Fruit fly (Drosophila melanogaster) whole organism, embryonic: ENCODE measurements around the gene CG6126.

Experiments
- Abd-B ChIP-seq: fragments of 200-800 bp; sonication (Bioruptor generic); optimal IDR thresholded peaks from 2 replicates; lab custom pipeline; 2018; ENCODE audit warnings: missing biosample characterization, mild to moderate bottlenecking, missing genetic modification characterization, moderate library complexity
- CG10462 ChIP-seq: fragments of 200-800 bp; sonication (Bioruptor generic); optimal IDR thresholded peaks from 2 replicates; lab custom pipeline; 2016; ENCODE audit warnings: missing biosample characterization, missing genetic modification characterization
- CG10654 ChIP-seq: fragments of 200-800 bp; sonication (Bioruptor generic); optimal IDR thresholded peaks from 2 replicates; lab custom pipeline; 2016; ENCODE audit warnings: missing biosample characterization, missing genetic modification characterization
- CG12299 ChIP-seq: fragments of 200-800 bp; sonication (Bioruptor generic); optimal IDR thresholded peaks from 2 replicates; lab custom pipeline; 2018; ENCODE audit warnings: missing biosample characterization, mild to moderate bottlenecking, missing genetic modification characterization
- CG12659 ChIP-seq: fragments of 200-800 bp; sonication (Bioruptor generic); optimal IDR thresholded peaks from 3 replicates; lab custom pipeline; 2017; ENCODE audit warnings: mild to moderate bottlenecking, missing biosample characterization, missing genetic modification reagents, missing genetic modification characterization
- CG13287 ChIP-seq: fragments of 200-800 bp; sonication (Bioruptor generic); IDR thresholded peaks from 2 replicates; pipeline ENCODE4 v1.3.6; 2022; ENCODE audit warnings: missing biosample characterization, missing genetic modification characterization; ENCODE audit not compliant: partially characterized antibody
- CG14710 ChIP-seq: fragments of 200-800 bp; sonication (Bioruptor generic); optimal IDR thresholded peaks from 3 replicates; lab custom pipeline; 2019; ENCODE audit warnings: missing biosample characterization, mild to moderate bottlenecking, missing genetic modification characterization, moderate library complexity
- CG14860 ChIP-seq: fragments of 200-800 bp; sonication (Bioruptor generic); IDR thresholded peaks from 3 replicates; pipeline ENCODE4 v1.3.6; 2022; ENCODE audit warnings: missing biosample characterization, missing genetic modification characterization; ENCODE audit not compliant: partially characterized antibody
- CG16863 ChIP-seq: fragments of 200-800 bp; sonication (Bioruptor generic); optimal IDR thresholded peaks from 3 replicates; lab custom pipeline; 2016; ENCODE audit warnings: missing biosample characterization, missing genetic modification characterization
- CG17802 ChIP-seq: fragments of 200-800 bp; sonication (Bioruptor generic); optimal IDR thresholded peaks from 2 replicates; lab custom pipeline; 2018; ENCODE audit warnings: missing biosample characterization, mild to moderate bottlenecking, missing genetic modification characterization, moderate library complexity
- CG30403 ChIP-seq: fragments of 200-800 bp; sonication (Bioruptor generic); optimal IDR thresholded peaks from 3 replicates; lab custom pipeline; 2016; ENCODE audit warnings: missing biosample characterization, missing genetic modification characterization
- CG32772 ChIP-seq: fragments of 200-800 bp; sonication (Bioruptor generic); IDR thresholded peaks from 2 replicates; pipeline ENCODE4 v1.3.6; 2022; ENCODE audit warnings: missing biosample characterization, missing genetic modification characterization
- CG3281 ChIP-seq: fragments of 200-800 bp; sonication (Bioruptor generic); optimal IDR thresholded peaks from 3 replicates; lab custom pipeline; 2017; ENCODE audit warnings: missing biosample characterization, mild to moderate bottlenecking, missing genetic modification characterization
- CG34422 ChIP-seq: fragments of 200-800 bp; sonication (Bioruptor generic); IDR thresholded peaks from 3 replicates; pipeline ENCODE4 v1.3.6; 2022; ENCODE audit warnings: missing biosample characterization, missing genetic modification characterization
- CG4820 ChIP-seq: fragments of 200-800 bp; sonication (Bioruptor generic); optimal IDR thresholded peaks from 3 replicates; lab custom pipeline; 2016; ENCODE audit warnings: missing biosample characterization, missing genetic modification characterization
- CG7839 ChIP-seq: fragments of 200-800 bp; sonication (Bioruptor generic); optimal IDR thresholded peaks from 3 replicates; lab custom pipeline; 2018; ENCODE audit warnings: missing biosample characterization, mild to moderate bottlenecking, missing genetic modification characterization, moderate library complexity
- CG7987 ChIP-seq: fragments of 200-800 bp; sonication (Bioruptor generic); optimal IDR thresholded peaks from 2 replicates; lab custom pipeline; 2018; ENCODE audit warnings: missing biosample characterization, mild to moderate bottlenecking, missing genetic modification characterization, moderate library complexity
- CG8924 ChIP-seq: fragments of 200-800 bp; optimal IDR thresholded peaks from 3 replicates; lab custom pipeline; 2019; ENCODE audit warnings: missing biosample characterization, mild to moderate bottlenecking, missing genetic modification characterization, moderate library complexity
- CG9932 ChIP-seq: fragments of 200-800 bp; sonication (Bioruptor generic); IDR thresholded peaks from 2 replicates; pipeline ENCODE4 v1.3.6; 2022; ENCODE audit warnings: missing biosample characterization, missing genetic modification characterization
- Dbx ChIP-seq: fragments of 200-800 bp; sonication (Bioruptor generic); IDR thresholded peaks from 3 replicates; pipeline ENCODE4 v1.3.6; 2022; ENCODE audit warnings: missing biosample characterization, missing genetic modification characterization
- Deaf1 ChIP-seq: fragments of 200-800 bp; optimal IDR thresholded peaks from 3 replicates; lab custom pipeline; 2019; ENCODE audit warnings: missing biosample characterization, mild to moderate bottlenecking, missing genetic modification characterization, moderate library complexity
- Dip2 ChIP-seq: fragments of 200-800 bp; sonication (Bioruptor generic); IDR thresholded peaks from 2 replicates; pipeline ENCODE4 v1.3.6; 2022; ENCODE audit warnings: missing biosample characterization, missing genetic modification characterization
- Dip3 ChIP-seq: fragments of 200-800 bp; sonication (Bioruptor generic); optimal IDR thresholded peaks from 3 replicates; lab custom pipeline; 2016; ENCODE audit warnings: missing biosample characterization, missing genetic modification characterization
- Ets97D ChIP-seq: fragments of 200-800 bp; sonication (Bioruptor generic); optimal IDR thresholded peaks from 3 replicates; lab custom pipeline; 2016; ENCODE audit warnings: missing biosample characterization, missing genetic modification characterization
- H2.0 ChIP-seq: fragments of 200-800 bp; sonication (Bioruptor generic); IDR thresholded peaks from 2 replicates; pipeline ENCODE4 v1.3.6; 2022; ENCODE audit warnings: missing biosample characterization, missing genetic modification characterization
- Hmx ChIP-seq: fragments of 200-800 bp; sonication (Bioruptor generic); optimal IDR thresholded peaks from 2 replicates; lab custom pipeline; 2016; ENCODE audit warnings: missing biosample characterization, missing genetic modification characterization
- Hr39 ChIP-seq: fragments of >200 bp; optimal IDR thresholded peaks from 2 replicates; lab custom pipeline; 2017
- Meics ChIP-seq: fragments of 200-800 bp; sonication (Bioruptor generic); optimal IDR thresholded peaks from 2 replicates; lab custom pipeline; 2017; ENCODE audit warnings: missing biosample characterization, mild to moderate bottlenecking, missing genetic modification characterization
- NC2α ChIP-seq: fragments of 200-800 bp; sonication (Bioruptor generic); optimal IDR thresholded peaks from 2 replicates; lab custom pipeline; 2016; ENCODE audit warnings: missing biosample characterization, missing genetic modification characterization
- NFAT ChIP-seq: fragments of 200-800 bp; sonication (Bioruptor generic); IDR thresholded peaks from 2 replicates; pipeline ENCODE4 v1.3.6; 2022; ENCODE audit warnings: missing biosample characterization, missing genetic modification characterization
- Nf-YA ChIP-seq: fragments of 200-800 bp; sonication (Bioruptor generic); IDR thresholded peaks from 2 replicates; pipeline ENCODE4 v1.3.6; 2022; ENCODE audit warnings: missing biosample characterization, missing genetic modification characterization
- Opbp ChIP-seq: fragments of 200-800 bp; sonication (Bioruptor generic); IDR thresholded peaks from 3 replicates; pipeline ENCODE4 v1.3.6; 2022; ENCODE audit warnings: missing biosample characterization, missing genetic modification characterization; ENCODE audit not compliant: partially characterized antibody
- Pdp1 ChIP-seq, 2 experiments: fragments of 200-800 bp; sonication (Bioruptor generic); optimal IDR thresholded peaks; 3 replicates each; lab custom pipeline; 2016; ENCODE audit warnings: missing biosample characterization in 2 of 2, missing genetic modification characterization in 2 of 2, mild to moderate bottlenecking in 1 of 2, moderate library complexity in 1 of 2
- Usf ChIP-seq: fragments of 200-800 bp; sonication (Bioruptor generic); optimal IDR thresholded peaks from 2 replicates; lab custom pipeline; 2017; ENCODE audit warnings: missing genotype, missing biosample characterization, missing genetic modification characterization
- ase ChIP-seq: fragments of 200-800 bp; sonication (Bioruptor generic); IDR thresholded peaks from 3 replicates; pipeline ENCODE4 v1.3.6; 2022; ENCODE audit warnings: missing biosample characterization, missing genetic modification characterization
- corto ChIP-seq: fragments of 200-800 bp; sonication (Bioruptor generic); optimal IDR thresholded peaks from 2 replicates; lab custom pipeline; 2016; ENCODE audit warnings: missing biosample characterization, mild to moderate bottlenecking, missing genetic modification characterization, moderate library complexity
- crp ChIP-seq, 2 experiments: fragments of 200-800 bp; sonication (Bioruptor generic); optimal IDR thresholded peaks; 2 replicates in 1 of 2; 3 replicates in 1 of 2; lab custom pipeline; 2017; ENCODE audit warnings: missing biosample characterization in 2 of 2, missing genetic modification characterization in 2 of 2, mild to moderate bottlenecking in 1 of 2, moderate library complexity in 1 of 2
- dpn ChIP-seq, 2 experiments: fragments of 200-800 bp; sonication (Bioruptor generic); optimal IDR thresholded peaks; 3 replicates each; lab custom pipeline; 2016; ENCODE audit warnings: missing biosample characterization in 2 of 2, missing genetic modification characterization in 2 of 2
- emc ChIP-seq: fragments of 200-800 bp; sonication (Bioruptor generic); optimal IDR thresholded peaks from 2 replicates; lab custom pipeline; 2016; ENCODE audit warnings: missing biosample characterization, missing genetic modification characterization
- eve ChIP-seq, 2 experiments: fragments of >200 bp; optimal IDR thresholded peaks; 2 replicates each; lab custom pipeline; 2017; ENCODE audit warnings: missing biosample characterization in 2 of 2, missing genetic modification characterization in 2 of 2
- ftz-f1 ChIP-seq: fragments of 200-800 bp; sonication (Bioruptor generic); optimal IDR thresholded peaks from 2 replicates; lab custom pipeline; 2016; ENCODE audit warnings: missing biosample characterization, missing genetic modification characterization
- fu2 ChIP-seq: fragments of 200-800 bp; sonication (Bioruptor generic); optimal IDR thresholded peaks from 2 replicates; lab custom pipeline; 2016; ENCODE audit warnings: missing biosample characterization, missing genetic modification characterization
- gt ChIP-seq: fragments of 200-800 bp; sonication (Bioruptor generic); IDR thresholded peaks from 2 replicates; pipeline ENCODE4 v1.3.6; 2022; ENCODE audit warnings: missing biosample characterization, missing genetic modification characterization
- lilli ChIP-seq: fragments of 200-800 bp; sonication (Bioruptor generic); optimal IDR thresholded peaks from 3 replicates; lab custom pipeline; 2016; ENCODE audit warnings: missing biosample characterization, missing genetic modification characterization
- nau ChIP-seq: fragments of 200-800 bp; sonication (Bioruptor generic); optimal IDR thresholded peaks from 3 replicates; lab custom pipeline; 2017; ENCODE audit warnings: missing biosample characterization, mild to moderate bottlenecking, missing genetic modification characterization, missing genetic modification reagents
- nom ChIP-seq: fragments of 200-800 bp; sonication (Bioruptor generic); optimal IDR thresholded peaks from 2 replicates; lab custom pipeline; 2017; ENCODE audit warnings: missing biosample characterization, missing genetic modification characterization, mild to moderate bottlenecking, moderate library complexity, missing genetic modification reagents
- pnt ChIP-seq: fragments of 200-800 bp; sonication (Bioruptor generic); optimal IDR thresholded peaks from 3 replicates; lab custom pipeline; 2016; ENCODE audit warnings: missing biosample characterization, missing genetic modification characterization
- psq ChIP-seq: fragments of 200-800 bp; sonication (Bioruptor generic); optimal IDR thresholded peaks from 2 replicates; lab custom pipeline; 2017; ENCODE audit warnings: missing biosample characterization, missing genetic modification characterization
- row ChIP-seq: fragments of 200-800 bp; sonication (Bioruptor generic); IDR thresholded peaks from 3 replicates; pipeline ENCODE4 v1.3.6; 2022; ENCODE audit warnings: missing biosample characterization, missing genetic modification characterization
- slbo ChIP-seq: fragments of 200-800 bp; sonication (Bioruptor generic); IDR thresholded peaks from 2 replicates; pipeline ENCODE4 v1.3.6; 2022; ENCODE audit warnings: missing biosample characterization, missing genetic modification characterization
- tin ChIP-seq: fragments of 200-800 bp; sonication (Bioruptor generic); optimal IDR thresholded peaks from 3 replicates; lab custom pipeline; 2016; ENCODE audit warnings: missing biosample characterization, missing genetic modification characterization
- tll ChIP-seq, 2 experiments: fragments of 200-800 bp in 1 of 2; fragments of >200 bp in 1 of 2; sonication (Bioruptor generic) in 1 of 2; optimal IDR thresholded peaks; 2 replicates each; lab custom pipeline; 2017 to 2019; ENCODE audit warnings: missing biosample characterization in 2 of 2, missing genetic modification characterization in 2 of 2, mild to moderate bottlenecking in 1 of 2, moderate library complexity in 1 of 2
- yki ChIP-seq: fragments of >200 bp; optimal IDR thresholded peaks from 3 replicates; lab custom pipeline; 2018

CG6126 gene

DNA sequence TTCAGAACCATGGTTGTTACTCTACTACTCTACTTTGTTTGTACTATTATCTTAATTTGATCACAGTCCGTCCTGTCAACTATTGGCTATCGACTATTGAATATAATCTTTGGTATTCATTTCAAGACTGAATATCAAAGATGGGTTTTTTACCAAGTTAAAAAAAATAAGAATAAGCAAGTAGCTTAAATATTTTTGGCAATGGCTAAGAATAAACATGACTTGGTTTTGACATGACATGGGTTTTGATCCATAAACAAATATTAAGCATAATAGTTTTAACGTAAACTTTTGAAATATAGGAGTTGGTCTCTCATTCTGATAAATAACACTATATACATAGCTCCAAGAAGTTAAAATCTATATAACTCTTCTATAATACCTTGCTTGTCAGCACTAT, 38.9 kb upstream of the CG6126 start (continued):
- TF ChIP-seq tin (GFP tag; lab: Kevin White, UChicago) (no peak), CG4820 (no peak), CG7839 (tag; lab: Kevin White, UChicago) (peak; percentile 49), Ets97D (no peak), crp (GFP tag; optimal IDR thresholded peaks at IDR 0.05; lab: Kevin White, UChicago) (no peak), Dbx (GFP tag; lab: Robert Waterston, UW) (no peak), yki (lab: Kevin White, UChicago) (no peak), psq (GFP tag; lab: Kevin White, UChicago) (no peak), tll (GFP tag; optimal IDR thresholded peaks at IDR 0.05; lab: Kevin White, UChicago) (no peak), CG8924 (tag; lab: Kevin White, UChicago) (no peak), emc (no peak), lilli (no peak), NFAT (no peak), CG12659 (GFP tag; lab: Kevin White, UChicago) (no peak), CG16863 (GFP tag; lab: Kevin White, UChicago) (no peak), Dip2 (GFP tag; lab: Robert Waterston, UW) (no peak), dpn (GFP tag; optimal IDR thresholded peaks at IDR 0.05; lab: Kevin White, UChicago) (no peak), nom (GFP tag; lab: Kevin White, UChicago) (no peak), CG3281 (peak; percentile 36), CG14710 (peak; percentile 16), CG7987 (no peak), Dip3 (GFP tag; lab: Kevin White, UChicago) (no peak), CG13287 (no peak), CG12299 (tag; lab: Kevin White, UChicago) (no peak), CG10654 (no peak), CG17802 (tag; lab: Kevin White, UChicago) (no peak), NC2α (GFP tag; lab: Kevin White, UChicago) (no peak), Nf-YA (GFP tag; lab: Robert Waterston, UW) (no peak), Hmx (GFP tag; lab: Kevin White, UChicago) (peak; percentile 39), CG34422 (GFP tag; lab: Robert Waterston, UW) (no peak), Deaf1 (tag; lab: Kevin White, UChicago) (no peak), fu2 (no peak), row (GFP tag; lab: Robert Waterston, UW) (no peak), Hr39 (lab: Kevin White, UChicago) (no peak), slbo (no peak), Opbp (no peak), Usf (GFP tag; lab: Kevin White, UChicago) (peak; percentile 31), CG30403 (peak; percentile 68), eve (GFP tag; optimal IDR thresholded peaks at IDR 0.05; lab: Kevin White, UChicago) (no peak), CG10462 (no peak), ase (GFP tag; lab: Robert Waterston, UW) (no peak), CG32772 (GFP tag; lab: Robert Waterston, UW) (no peak), ftz-f1 (GFP tag; lab: Kevin White, UChicago) (no peak), CG9932 (GFP tag; lab: Robert Waterston, UW) (no peak), Meics (GFP tag; lab: Kevin White, UChicago) (peak; percentile 49), Pdp1 (GFP tag; optimal IDR thresholded peaks at IDR 0.05; lab: Kevin White, UChicago) (no peak), nau (GFP tag; lab: Kevin White, UChicago) (no peak), H2.0 (GFP tag; lab: Robert Waterston, UW) (no peak), Abd-B (no peak), gt (GFP tag; lab: Robert Waterston, UW) (no peak), corto (GFP tag; lab: Kevin White, UChicago) (no peak), CG14860 (GFP tag; lab: Robert Waterston, UW) (no peak), pnt (GFP tag; lab: Kevin White, UChicago) (no peak)
